Fruit fly (Drosophila melanogaster): ENCODE data around the gene LManIII.
A peak's percentile ranks its signal among the peaks of the same experiment; 100 is the strongest.

LManIII gene

dm6 chr2L:8746350-8746759 lies 22.2 kb downstream of the LManIII start (continued):
- TF ChIP-seq rib (GFP tag; IDR thresholded peaks at IDR 0.05) (no peak), CG15269 (tag; optimal IDR thresholded peaks at IDR 0.05) (peak; percentile 31), CG16863 (GFP tag; optimal IDR thresholded peaks at IDR 0.05) (no peak), Deaf1 (tag; optimal IDR thresholded peaks at IDR 0.05) (peak; percentile 50), CG2678 (tag; optimal IDR thresholded peaks at IDR 0.05) (peak; percentile 56), CG1529 (GFP tag; optimal IDR thresholded peaks at IDR 0.05) (peak; percentile 21), ind (GFP tag; optimal IDR thresholded peaks at IDR 0.05) (no peak), CG10462 (GFP tag; optimal IDR thresholded peaks at IDR 0.05) (no peak), CG2202 (tag; optimal IDR thresholded peaks at IDR 0.05) (peak; percentile 18), chm (GFP tag; IDR thresholded peaks at IDR 0.05) (no peak), shn (GFP tag; optimal IDR thresholded peaks at IDR 0.05) (no peak), CG12071 (GFP tag; optimal IDR thresholded peaks at IDR 0.05) (no peak), CG30431 (GFP tag; optimal IDR thresholded peaks at IDR 0.05) (no peak), unc-4 (GFP tag; IDR thresholded peaks at IDR 0.05; ENCODE audit: partially characterized antibody) (no peak), sqz (GFP tag; optimal IDR thresholded peaks at IDR 0.05) (no peak), Camta (GFP tag; optimal IDR thresholded peaks at IDR 0.05) (no peak), CG7987 (GFP tag; optimal IDR thresholded peaks at IDR 0.05) (no peak), CG11504 (tag; optimal IDR thresholded peaks at IDR 0.05) (peak; percentile 70), HLH54F (GFP tag; optimal IDR thresholded peaks at IDR 0.05) (no peak), CG13123 (GFP tag; optimal IDR thresholded peaks at IDR 0.05) (no peak), NC2β (GFP tag; optimal IDR thresholded peaks at IDR 0.05) (no peak), pum (GFP tag; optimal IDR thresholded peaks at IDR 0.05) (peak; percentile 33), dm (GFP tag; optimal IDR thresholded peaks at IDR 0.05) (no peak), CG8478 (optimal IDR thresholded peaks at IDR 0.05) (no peak), Ets65A (GFP tag) (no peak), dmrt11E (tag; optimal IDR thresholded peaks at IDR 0.05) (peak; percentile 61), CG6791 (GFP tag; IDR thresholded peaks at IDR 0.05; ENCODE audit: partially characterized antibody) (no peak), CG16815 (GFP tag; optimal IDR thresholded peaks at IDR 0.05) (no peak), CG7745 (tag; optimal IDR thresholded peaks at IDR 0.05) (no peak), Meics (GFP tag; optimal IDR thresholded peaks at IDR 0.05) (no peak), CG14965 (GFP tag; optimal IDR thresholded peaks at IDR 0.05; ENCODE audit: borderline replicate concordance) (no peak), CG1024 (GFP tag; IDR thresholded peaks at IDR 0.05) (no peak), Awh (GFP tag; IDR thresholded peaks at IDR 0.05) (0 out of 2 replicates have a peak, but pooled peaks have one; percentile 25), CG2116 (GFP tag; optimal IDR thresholded peaks at IDR 0.05) (no peak), Ets97D (GFP tag; optimal IDR thresholded peaks at IDR 0.05) (no peak), CG13296 (GFP tag; optimal IDR thresholded peaks at IDR 0.05) (no peak), PHDP (tag; optimal IDR thresholded peaks at IDR 0.05) (no peak), eyg (GFP tag; optimal IDR thresholded peaks at IDR 0.05) (no peak), CoRest (tag; optimal IDR thresholded peaks at IDR 0.05) (peak; percentile 54), fru (optimal IDR thresholded peaks at IDR 0.05) (no peak), CG17186 (GFP tag; optimal IDR thresholded peaks at IDR 0.05) (no peak), trh (GFP tag; optimal IDR thresholded peaks at IDR 0.05) (no peak), CG9437 (GFP tag; optimal IDR thresholded peaks at IDR 0.05) (no peak), otp (GFP tag; IDR thresholded peaks at IDR 0.05) (no peak), pzg (GFP tag; optimal IDR thresholded peaks at IDR 0.05) (no peak), Doc3 (GFP tag; IDR thresholded peaks at IDR 0.05; ENCODE audit: partially characterized antibody) (no peak), CG9876 (GFP tag; optimal IDR thresholded peaks at IDR 0.05) (no peak), CG15601 (tag; optimal IDR thresholded peaks at IDR 0.05) (peak; percentile 64), CG6765 (GFP tag; optimal IDR thresholded peaks at IDR 0.05) (no peak), Dek (tag; optimal IDR thresholded peaks at IDR 0.05) (no peak), CG34422 (GFP tag; IDR thresholded peaks at IDR 0.05) (no peak), CG14014 (GFP tag; IDR thresholded peaks at IDR 0.05) (no peak), gt (GFP tag; IDR thresholded peaks at IDR 0.05) (no peak)

Data from whole organism, embryonic.